Fruit fly (Drosophila melanogaster): ENCODE measurements around the gene elg1.

Gene elg1

dm6 chr3L:16157251-16158190, 25.7 kb downstream of the elg1 start (continued):
- no peak for TF ChIP-seq Adf1 (GFP tag; IDR thresholded peaks at IDR 0.05)
- TF ChIP-seq esg (GFP tag; conservative IDR thresholded peaks at IDR 0.05): peak; percentile 55; the same call in 1 of the 2 replicates
- peak; percentile 72 for TF ChIP-seq CG2120 (GFP tag; optimal IDR thresholded peaks at IDR 0.05)
- TF ChIP-seq Ets97D (GFP tag; optimal IDR thresholded peaks at IDR 0.05): no peak
- no peak for TF ChIP-seq hb (GFP tag; IDR thresholded peaks at IDR 0.05; ENCODE audit: partially characterized antibody)
- TF ChIP-seq Dad (GFP tag; optimal IDR thresholded peaks at IDR 0.05): no peak
- no peak for TF ChIP-seq CG17802 (tag; optimal IDR thresholded peaks at IDR 0.05)
- no peak for TF ChIP-seq so (GFP tag; IDR thresholded peaks at IDR 0.05)
- no peak for TF ChIP-seq tup (GFP tag; optimal IDR thresholded peaks at IDR 0.05)
- no peak for TF ChIP-seq CG31388 (GFP tag; optimal IDR thresholded peaks at IDR 0.05)
- TF ChIP-seq CG15514 (GFP tag; optimal IDR thresholded peaks at IDR 0.05): peak; percentile 14
- TF ChIP-seq Lhr (GFP tag; optimal IDR thresholded peaks at IDR 0.05): no peak
- no peak for TF ChIP-seq GATAe (GFP tag; conservative IDR thresholded peaks at IDR 0.05)
- peak; percentile 25 for TF ChIP-seq CG10147 (GFP tag; optimal IDR thresholded peaks at IDR 0.05)
- peak; percentile 15 for TF ChIP-seq Mad (GFP tag; optimal IDR thresholded peaks at IDR 0.05)
- TF ChIP-seq prd (optimal IDR thresholded peaks at IDR 0.05): no peak
- peak; percentile 34; the same call in 1 of the 3 replicates for TF ChIP-seq prd (GFP tag; IDR thresholded peaks at IDR 0.05)
- peak; percentile 56 for TF ChIP-seq Meics (GFP tag; optimal IDR thresholded peaks at IDR 0.05)
- TF ChIP-seq ssp (GFP tag; IDR thresholded peaks at IDR 0.05): peak; percentile 32; the same call in 1 of the 2 replicates
- TF ChIP-seq run (tag; optimal IDR thresholded peaks at IDR 0.05): peak; percentile 53
- peak; percentile 47 for TF ChIP-seq Asciz (GFP tag; optimal IDR thresholded peaks at IDR 0.05)
- TF ChIP-seq sens-2 (GFP tag; IDR thresholded peaks at IDR 0.05): no peak
- no peak for TF ChIP-seq salm (tag; optimal IDR thresholded peaks at IDR 0.05)
- TF ChIP-seq Spps (tag; optimal IDR thresholded peaks at IDR 0.05): no peak
- TF ChIP-seq CG1832 (GFP tag; optimal IDR thresholded peaks at IDR 0.05): no peak
- no peak; the same call in 2 of the 3 replicates for TF ChIP-seq gce (GFP tag; IDR thresholded peaks at IDR 0.05)
- TF ChIP-seq CG3726 (GFP tag; IDR thresholded peaks at IDR 0.05): no peak
- no peak for TF ChIP-seq Hey (tag; optimal IDR thresholded peaks at IDR 0.05)
- no peak for TF ChIP-seq CG11696 (GFP tag; IDR thresholded peaks at IDR 0.05)
- peak; percentile 61 for TF ChIP-seq CG15269 (tag; optimal IDR thresholded peaks at IDR 0.05)
- TF ChIP-seq Ada2b (GFP tag; IDR thresholded peaks at IDR 0.05): 0 out of 2 replicates have a peak, but pooled peaks have one; percentile 15
- peak; percentile 27 for TF ChIP-seq gro (GFP tag; optimal IDR thresholded peaks at IDR 0.05)
- TF ChIP-seq CG10979 (tag; optimal IDR thresholded peaks at IDR 0.05): peak; percentile 68
- peak; percentile 24; the same call in 1 of the 2 replicates for TF ChIP-seq CG10366 (GFP tag; IDR thresholded peaks at IDR 0.05)
- TF ChIP-seq Blimp-1 (GFP tag; optimal IDR thresholded peaks at IDR 0.05): peak; percentile 68
- peak; percentile 51 for TF ChIP-seq mam (GFP tag; optimal IDR thresholded peaks at IDR 0.05)
- peak; percentile 1 for TF ChIP-seq dmrt11E (tag; optimal IDR thresholded peaks at IDR 0.05)
- no peak for TF ChIP-seq odd (GFP tag; optimal IDR thresholded peaks at IDR 0.05)
- no peak for TF ChIP-seq tx (GFP tag; optimal IDR thresholded peaks at IDR 0.05)
- no peak for TF ChIP-seq hkb (optimal IDR thresholded peaks at IDR 0.05)
- 0 out of 2 replicates have a peak, but pooled peaks have one; percentile 35 for TF ChIP-seq hkb (GFP tag; IDR thresholded peaks at IDR 0.05)
- TF ChIP-seq bbx (GFP tag; IDR thresholded peaks at IDR 0.05; ENCODE audit: partially characterized antibody): no peak
- TF ChIP-seq CG13424 (tag; optimal IDR thresholded peaks at IDR 0.05): peak; percentile 65
- no peak for TF ChIP-seq CG17186 (GFP tag; optimal IDR thresholded peaks at IDR 0.05)
- TF ChIP-seq gsb-n (tag; optimal IDR thresholded peaks at IDR 0.05): peak; percentile 43
- TF ChIP-seq Ets65A (GFP tag): peak; percentile 90
- peak; percentile 61 for TF ChIP-seq Ptx1 (GFP tag; IDR thresholded peaks at IDR 0.05)
- peak; percentile 9 for TF ChIP-seq Atf3 (GFP tag; optimal IDR thresholded peaks at IDR 0.05)
- no peak for TF ChIP-seq vnd (GFP tag; IDR thresholded peaks at IDR 0.05; ENCODE audit: partially characterized antibody)
